Worm (Caenorhabditis elegans): ENCODE results near the gene gly-13.

ce11 chrX:9337832-9338231, 41.4 kb upstream of the gly-13 start:
- TF ChIP-seq ama-1 (optimal IDR thresholded peaks at IDR 0.05), result no peak
- 0 out of 2 replicates have a peak, but pooled peaks have one; percentile 45 for TF ChIP-seq scrt-1 (GFP tag; IDR thresholded peaks at IDR 0.05)
- no peak for TF ChIP-seq flt-1 (GFP tag; IDR thresholded peaks at IDR 0.05)
- TF ChIP-seq hnd-1 (tag; optimal IDR thresholded peaks at IDR 0.05), result no peak
- no peak for TF ChIP-seq ceh-13 (GFP tag; optimal IDR thresholded peaks at IDR 0.05)
- peak; percentile 39; the same call in 1 of the 2 replicates for TF ChIP-seq tbx-37 (GFP tag; conservative IDR thresholded peaks at IDR 0.05)
- no peak for TF ChIP-seq ceh-36 (tag; optimal IDR thresholded peaks at IDR 0.05)
- TF ChIP-seq pes-1 (GFP tag; IDR thresholded peaks at IDR 0.05), result no peak
- TF ChIP-seq ets-7 (tag; optimal IDR thresholded peaks at IDR 0.05), result peak; percentile 33
- peak; percentile 82 for TF ChIP-seq F13C5.2 (tag; optimal IDR thresholded peaks at IDR 0.05)
- no peak for TF ChIP-seq tra-4 (tag; optimal IDR thresholded peaks at IDR 0.05)
- TF ChIP-seq sea-1 (GFP tag; conservative IDR thresholded peaks at IDR 0.05), result no peak
- TF ChIP-seq hmg-4 (GFP tag; optimal IDR thresholded peaks at IDR 0.05), result no peak
- no peak for TF ChIP-seq B0310.2 (tag; optimal IDR thresholded peaks at IDR 0.05)
